Worm (Caenorhabditis elegans) whole organism, L2 larva: Measurements from ENCODE around the gene R02D5.24.

Experiments
- C34F6.9 ChIP-seq: fragments of 150-350 bp; optimal IDR thresholded peaks from 2 replicates; lab custom pipeline; 2014; ENCODE audit warnings: missing biosample characterization, missing genetic modification characterization
- F13H6.1 ChIP-seq: sonication (generic microtip); optimal IDR thresholded peaks from 2 replicates; lab custom pipeline; 2016; ENCODE audit warnings: missing genetic modification characterization, missing compliant biosample characterization
- Y55F3AM.14 ChIP-seq: fragments of 200-800 bp; sonication (Bioruptor generic); optimal IDR thresholded peaks from 2 replicates; lab custom pipeline; 2018; ENCODE audit warnings: mild to moderate bottlenecking, missing genetic modification characterization, missing compliant biosample characterization
- ZK546.5 ChIP-seq: sonication (generic microtip); optimal IDR thresholded peaks from 2 replicates; lab custom pipeline; 2017; ENCODE audit warnings: missing biosample characterization, missing genetic modification characterization
- alr-1 ChIP-seq: fragments of 150-350 bp; optimal IDR thresholded peaks from 2 replicates; lab custom pipeline; 2014; ENCODE audit warnings: missing biosample characterization, missing genetic modification characterization
- ama-1 ChIP-seq: fragments of 150-350 bp; optimal IDR thresholded peaks from 2 replicates; lab custom pipeline; 2018; ENCODE audit warnings: inconsistent platforms
- blmp-1 ChIP-seq: sonication (generic microtip); optimal IDR thresholded peaks from 2 replicates; lab custom pipeline; 2017; ENCODE audit warnings: missing genetic modification characterization, mild to moderate bottlenecking, missing compliant biosample characterization, antibody characterized with exemption, moderate library complexity; ENCODE audit not compliant: insufficient read depth
- ceh-16 ChIP-seq: fragments of 150-350 bp; optimal IDR thresholded peaks from 2 replicates; lab custom pipeline; 2014; ENCODE audit warnings: missing biosample characterization, missing genetic modification characterization
- ceh-82 ChIP-seq: fragments of 150-350 bp; optimal IDR thresholded peaks from 2 replicates; lab custom pipeline; 2014; ENCODE audit warnings: missing biosample characterization, missing genetic modification characterization
- crh-2 ChIP-seq: sonication (generic microtip); optimal IDR thresholded peaks from 2 replicates; lab custom pipeline; 2017; ENCODE audit warnings: missing biosample characterization, missing genetic modification characterization
- elt-1 ChIP-seq: fragments of 150-350 bp; optimal IDR thresholded peaks from 2 replicates; lab custom pipeline; 2014; ENCODE audit warnings: missing biosample characterization, missing genetic modification characterization
- elt-3 ChIP-seq: sonication (generic microtip); optimal IDR thresholded peaks from 2 replicates; lab custom pipeline; 2017; ENCODE audit warnings: missing biosample characterization, missing genetic modification characterization
- gmeb-1 ChIP-seq: fragments of 150-350 bp; optimal IDR thresholded peaks from 2 replicates; lab custom pipeline; 2014; ENCODE audit warnings: missing biosample characterization, missing genetic modification characterization
- lin-11 ChIP-seq: fragments of 150-350 bp; sonication (generic microtip); optimal IDR thresholded peaks from 2 replicates; lab custom pipeline; 2014; ENCODE audit warnings: missing biosample characterization, missing genetic modification characterization, inconsistent platforms, mixed read lengths
- lin-39 ChIP-seq: fragments of 150-350 bp; optimal IDR thresholded peaks from 2 replicates; lab custom pipeline; 2014; ENCODE audit warnings: missing biosample characterization, missing genetic modification reagents, missing genetic modification characterization
- lsy-2 ChIP-seq, 2 experiments: fragments of 150-350 bp in 1 of 2; sonication (generic microtip) in 1 of 2; optimal IDR thresholded peaks; 2 replicates each; lab custom pipeline; 2014 to 2017; ENCODE audit warnings: missing biosample characterization in 2 of 2, missing genetic modification characterization in 2 of 2
- mbf-1 ChIP-seq: sonication (generic microtip); optimal IDR thresholded peaks from 2 replicates; lab custom pipeline; 2017; ENCODE audit warnings: missing biosample characterization, missing genetic modification characterization
- mdl-1 ChIP-seq, 2 experiments: fragments of 150-350 bp in 1 of 2; sonication (generic microtip) in 1 of 2; optimal IDR thresholded peaks; 2 replicates each; lab custom pipeline; 2017; ENCODE audit warnings: missing biosample characterization in 2 of 2, missing genetic modification characterization in 2 of 2
- nhr-10 ChIP-seq: sonication (generic microtip); optimal IDR thresholded peaks from 2 replicates; lab custom pipeline; 2017; ENCODE audit warnings: missing biosample characterization, missing genetic modification characterization
- nhr-11 ChIP-seq: fragments of 150-350 bp; optimal IDR thresholded peaks from 2 replicates; lab custom pipeline; 2014; ENCODE audit warnings: missing biosample characterization, missing genetic modification characterization
- nhr-12 ChIP-seq: fragments of 150-350 bp; optimal IDR thresholded peaks from 2 replicates; lab custom pipeline; 2014; ENCODE audit warnings: missing biosample characterization, missing genetic modification characterization
- nhr-129 ChIP-seq: fragments of 150-350 bp; optimal IDR thresholded peaks from 2 replicates; lab custom pipeline; 2014; ENCODE audit warnings: missing biosample characterization, missing genetic modification characterization
- nhr-23 ChIP-seq: fragments of 150-350 bp; optimal IDR thresholded peaks from 2 replicates; lab custom pipeline; 2014; ENCODE audit warnings: missing biosample characterization, missing genetic modification reagents, missing genetic modification characterization
- nhr-25 ChIP-seq: fragments of 150-350 bp; sonication (generic microtip); optimal IDR thresholded peaks from 3 replicates; lab custom pipeline; 2014; ENCODE audit warnings: missing biosample characterization, missing genetic modification characterization
- nhr-6 ChIP-seq: fragments of 150-350 bp; optimal IDR thresholded peaks from 2 replicates; lab custom pipeline; 2014; ENCODE audit warnings: missing biosample characterization, missing genetic modification characterization
- nhr-77 ChIP-seq: fragments of 150-350 bp; optimal IDR thresholded peaks from 2 replicates; lab custom pipeline; 2014; ENCODE audit warnings: missing biosample characterization, missing genetic modification characterization
- peb-1 ChIP-seq: fragments of 150-350 bp; optimal IDR thresholded peaks from 2 replicates; lab custom pipeline; 2014; ENCODE audit warnings: missing biosample characterization, missing genetic modification characterization
- sem-4 ChIP-seq: fragments of 150-350 bp; optimal IDR thresholded peaks from 2 replicates; lab custom pipeline; 2014; ENCODE audit warnings: missing biosample characterization, missing genetic modification reagents, missing genetic modification characterization
- skn-1 ChIP-seq: sonication (generic microtip); optimal IDR thresholded peaks from 2 replicates; lab custom pipeline; 2017; ENCODE audit warnings: missing biosample characterization, missing genetic modification characterization
- sma-3 ChIP-seq: sonication (generic microtip); optimal IDR thresholded peaks from 2 replicates; lab custom pipeline; 2016; ENCODE audit warnings: missing genetic modification reagents, missing genetic modification characterization, missing compliant biosample characterization
- sma-9 ChIP-seq, 2 experiments: fragments of 150-350 bp in 1 of 2; sonication (generic microtip) in 1 of 2; optimal IDR thresholded peaks; 2 replicates each; lab custom pipeline; 2014 to 2016; ENCODE audit warnings: missing genetic modification characterization in 2 of 2, mild to moderate bottlenecking in 1 of 2, missing biosample characterization in 1 of 2, missing compliant biosample characterization in 1 of 2, missing genetic modification reagents in 1 of 2, moderate library complexity in 1 of 2
- unc-39 ChIP-seq: fragments of 150-350 bp; optimal IDR thresholded peaks from 2 replicates; lab custom pipeline; 2014; ENCODE audit warnings: missing biosample characterization, missing genetic modification characterization
- unc-55 ChIP-seq: fragments of 150-350 bp; sonication (generic microtip); optimal IDR thresholded peaks from 3 replicates; lab custom pipeline; 2014; ENCODE audit warnings: missing biosample characterization, missing genetic modification reagents, missing genetic modification characterization
- unc-62 ChIP-seq: fragments of 150-350 bp; optimal IDR thresholded peaks from 2 replicates; lab custom pipeline; 2014; ENCODE audit warnings: missing biosample characterization, missing genetic modification reagents, missing genetic modification characterization
- zag-1 ChIP-seq: fragments of 150-350 bp; optimal IDR thresholded peaks from 2 replicates; lab custom pipeline; 2014; ENCODE audit warnings: missing biosample characterization, missing genetic modification characterization
- ztf-1 ChIP-seq: fragments of 200-800 bp; sonication (Bioruptor generic); conservative IDR thresholded peaks from 2 replicates; pipeline ENCODE4 v1.3.6; 2022; ENCODE audit warnings: missing genetic modification characterization, missing compliant biosample characterization
- ztf-4 ChIP-seq: fragments of 150-350 bp; optimal IDR thresholded peaks from 2 replicates; lab custom pipeline; 2014; ENCODE audit warnings: missing biosample characterization, missing genetic modification characterization

The R02D5.24 gene

ce11 chrV:14518010-14518409, 16.9 kb downstream of the R02D5.24 start, which contains the start of gene R02D5.6:
Gene R02D5.6, minus strand, starts transcription at chrV:14518110.
- TF ChIP-seq nhr-12 (tag; lab: Kevin White, UChicago) = no peak
- no peak for TF ChIP-seq sma-9 (GFP tag; optimal IDR thresholded peaks at IDR 0.05; lab: Kevin White, UChicago)
- no peak for TF ChIP-seq sma-9 (tag; optimal IDR thresholded peaks at IDR 0.05; lab: Kevin White, UChicago)
- no peak for TF ChIP-seq gmeb-1 (tag; lab: Kevin White, UChicago)

ce11 chrV:14519268-14519667, 18.1 kb downstream of the R02D5.24 start, which contains the start of gene R02D5.8:
Gene R02D5.8, minus strand, starts transcription at chrV:14519368.
- TF ChIP-seq lin-39 (tag; lab: Kevin White, UChicago) (no peak), nhr-129 (tag; lab: Kevin White, UChicago) (no peak), Y55F3AM.14 (GFP tag; lab: Kevin White, UChicago) (no peak), unc-39 (tag; lab: Kevin White, UChicago) (no peak), elt-1 (tag; lab: Kevin White, UChicago) (no peak), ceh-16 (tag; lab: Kevin White, UChicago) (no peak), nhr-77 (tag; lab: Kevin White, UChicago) (no peak), crh-2 (tag; lab: Kevin White, UChicago) (no peak), gmeb-1 (tag; lab: Kevin White, UChicago) (no peak), ama-1 (lab: Kevin White, UChicago) (no peak), unc-55 (GFP tag; lab: Kevin White, UChicago) (no peak), zag-1 (tag; lab: Kevin White, UChicago) (no peak), ZK546.5 (tag; lab: Kevin White, UChicago) (no peak), nhr-12 (tag; lab: Kevin White, UChicago) (no peak), elt-3 (tag; lab: Kevin White, UChicago) (no peak), nhr-25 (tag; lab: Kevin White, UChicago) (no peak), C34F6.9 (tag; lab: Kevin White, UChicago) (no peak), sma-3 (GFP tag; lab: Kevin White, UChicago) (no peak), nhr-23 (tag; lab: Kevin White, UChicago) (no peak), alr-1 (no peak)

- TF ChIP-seq ztf-1 (GFP tag; lab: Robert Waterston, UW) (no peak), nhr-129 (tag; lab: Kevin White, UChicago) (no peak), unc-62 (GFP tag; lab: Kevin White, UChicago) (no peak), ztf-4 (no peak), nhr-11 (tag; lab: Kevin White, UChicago) (no peak), nhr-6 (tag; lab: Kevin White, UChicago) (no peak), C34F6.9 (tag; lab: Kevin White, UChicago) (no peak), sem-4 (no peak), lsy-2 (tag; optimal IDR thresholded peaks at IDR 0.05; lab: Kevin White, UChicago) (no peak), lin-11 (tag; lab: Kevin White, UChicago) (no peak), mdl-1 (tag; optimal IDR thresholded peaks at IDR 0.05; lab: Kevin White, UChicago) (no peak), skn-1 (tag; lab: Kevin White, UChicago) (no peak), peb-1 (no peak), elt-1 (tag; lab: Kevin White, UChicago) (no peak), mbf-1 (tag; lab: Kevin White, UChicago) (no peak), crh-2 (tag; lab: Kevin White, UChicago) (no peak)
Measured at ce11 chrV:14521000-14521399, 19.9 kb downstream of the R02D5.24 start, which contains the start of gene C53A5.17. Gene C53A5.17, minus strand, starts transcription at chrV:14521100.

ce11 chrV:14522514-14522913, 21.4 kb downstream of the R02D5.24 start, which contains the start of gene C53A5.16:
Gene C53A5.16, minus strand, starts transcription at chrV:14522614.
- no peak for TF ChIP-seq F13H6.1 (tag; lab: Kevin White, UChicago)
- no peak for TF ChIP-seq sma-9 (GFP tag; optimal IDR thresholded peaks at IDR 0.05; lab: Kevin White, UChicago)
- no peak for TF ChIP-seq sma-9 (tag; optimal IDR thresholded peaks at IDR 0.05; lab: Kevin White, UChicago)
- TF ChIP-seq ztf-4 = no peak
- TF ChIP-seq blmp-1 (tag; lab: Kevin White, UChicago) = no peak
- no peak for TF ChIP-seq Y55F3AM.14 (GFP tag; lab: Kevin White, UChicago)
- no peak for TF ChIP-seq elt-1 (tag; lab: Kevin White, UChicago)
- TF ChIP-seq nhr-6 (tag; lab: Kevin White, UChicago) = no peak
- no peak for TF ChIP-seq lin-39 (tag; lab: Kevin White, UChicago)
- TF ChIP-seq ceh-82 = no peak
- TF ChIP-seq sma-3 (GFP tag; lab: Kevin White, UChicago) = no peak
- TF ChIP-seq nhr-10 = no peak
- TF ChIP-seq ztf-1 (GFP tag; lab: Robert Waterston, UW) = no peak
- no peak for TF ChIP-seq mbf-1 (tag; lab: Kevin White, UChicago)
- TF ChIP-seq, all 48 proteins: peak for 0
